Worm (Caenorhabditis elegans): Measurements from ENCODE around the gene Y73B6BL.270.

Y73B6BL.270 gene

DNA sequence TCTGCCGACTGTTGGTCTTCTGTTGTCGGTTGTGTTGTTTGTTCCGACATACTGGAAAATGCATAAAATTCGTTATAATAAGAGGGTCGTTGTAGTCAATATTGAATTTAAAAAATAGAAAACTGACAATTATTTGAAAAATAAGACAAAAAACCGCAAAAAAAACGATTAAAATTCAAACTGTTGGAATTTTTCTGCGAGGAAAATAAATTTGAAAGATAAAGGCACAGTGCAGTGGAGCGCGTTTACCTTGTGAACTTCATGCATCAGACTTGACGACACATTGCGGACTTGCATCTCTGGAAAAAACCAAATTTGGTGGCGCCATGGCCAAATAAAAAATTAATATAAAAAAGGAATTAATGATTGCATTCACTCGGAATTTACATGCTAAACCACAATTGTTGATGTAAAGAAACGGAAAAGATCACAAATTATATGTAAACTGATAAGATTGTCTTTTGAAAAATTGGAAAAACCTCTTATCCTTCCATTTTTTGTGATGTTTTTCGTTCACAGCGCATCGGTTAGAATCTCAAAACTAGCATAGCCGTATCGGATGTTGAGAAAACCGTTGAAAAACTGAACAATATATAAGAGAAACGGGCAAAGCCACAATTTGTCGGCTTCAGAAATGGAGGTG is 11.4 kb downstream of the Y73B6BL.270 start, which contains the start of the genes hrpf-2 and bli-6:
TSS of gene hrpf-2 (minus strand) at position 51 of the 643 bp plus-strand sequence.
TSS of gene bli-6 (plus strand) at position 593 of the 643 bp plus-strand sequence.
- no peak for TF ChIP-seq nhr-12 (tag; optimal IDR thresholded peaks at IDR 0.05)
- no peak for TF ChIP-seq tbx-2 (tag; optimal IDR thresholded peaks at IDR 0.05)
- no peak for TF ChIP-seq skn-1 (tag; optimal IDR thresholded peaks at IDR 0.05)
- TF ChIP-seq mdl-1 (tag; optimal IDR thresholded peaks at IDR 0.05) = no peak
- TF ChIP-seq sea-2 (GFP tag; optimal IDR thresholded peaks at IDR 0.05) = no peak
- no peak for TF ChIP-seq aly-2 (tag; optimal IDR thresholded peaks at IDR 0.05)
- peak; percentile 95 for TF ChIP-seq lin-15B (tag; optimal IDR thresholded peaks at IDR 0.05)
- TF ChIP-seq eor-1 (tag; optimal IDR thresholded peaks at IDR 0.05) = no peak
- TF ChIP-seq nhr-23 (tag; optimal IDR thresholded peaks at IDR 0.05) = peak; percentile 69
- TF ChIP-seq ceh-82 (tag; optimal IDR thresholded peaks at IDR 0.05) = no peak
- no peak for TF ChIP-seq daf-12 (tag; optimal IDR thresholded peaks at IDR 0.05)
- TF ChIP-seq zag-1 (tag; optimal IDR thresholded peaks at IDR 0.05) = no peak
- no peak for TF ChIP-seq fos-1 (tag; optimal IDR thresholded peaks at IDR 0.05)
- TF ChIP-seq nhr-43 (tag; optimal IDR thresholded peaks at IDR 0.05; ENCODE audit: poor library complexity, severe bottlenecking) = peak; percentile 45
- TF ChIP-seq elt-3 (tag; optimal IDR thresholded peaks at IDR 0.05) = no peak
- peak; percentile 79 for TF ChIP-seq snpc-4 (tag; optimal IDR thresholded peaks at IDR 0.05)
- no peak for TF ChIP-seq ztf-11 (tag; optimal IDR thresholded peaks at IDR 0.05)
- TF ChIP-seq nhr-77 (tag; optimal IDR thresholded peaks at IDR 0.05) = no peak
- TF ChIP-seq ceh-28 (tag; optimal IDR thresholded peaks at IDR 0.05) = no peak
- no peak for TF ChIP-seq nhr-28 (tag; optimal IDR thresholded peaks at IDR 0.05)
- no peak for TF ChIP-seq egl-5 (tag; optimal IDR thresholded peaks at IDR 0.05)
- no peak for TF ChIP-seq unc-62 (GFP tag; optimal IDR thresholded peaks at IDR 0.05)
- TF ChIP-seq pqm-1 (tag; optimal IDR thresholded peaks at IDR 0.05) = no peak
- no peak for TF ChIP-seq ama-1 (optimal IDR thresholded peaks at IDR 0.05)
- TF ChIP-seq nfya-1 (tag; optimal IDR thresholded peaks at IDR 0.05; ENCODE audit: insufficient read depth) = peak; percentile 70
- no peak for TF ChIP-seq nhr-11 (tag; optimal IDR thresholded peaks at IDR 0.05)
- peak; percentile 63 for TF ChIP-seq lin-39 (tag; optimal IDR thresholded peaks at IDR 0.05)
- no peak for TF ChIP-seq ceh-16 (tag; optimal IDR thresholded peaks at IDR 0.05)
- no peak for TF ChIP-seq nhr-237 (tag; optimal IDR thresholded peaks at IDR 0.05)
- TF ChIP-seq mml-1 (tag; optimal IDR thresholded peaks at IDR 0.05) = no peak
- TF ChIP-seq R02D3.7 (tag; optimal IDR thresholded peaks at IDR 0.05) = peak; percentile 81
- TF ChIP-seq lsy-12 (tag; optimal IDR thresholded peaks at IDR 0.05) = no peak
- no peak for TF ChIP-seq ZK546.5 (tag; optimal IDR thresholded peaks at IDR 0.05)
- no peak for TF ChIP-seq fkh-2 (tag; optimal IDR thresholded peaks at IDR 0.05)
- no peak for TF ChIP-seq egl-27 (tag; optimal IDR thresholded peaks at IDR 0.05)
- TF ChIP-seq ztf-4 (tag; optimal IDR thresholded peaks at IDR 0.05) = no peak
- peak; percentile 46 for TF ChIP-seq elt-2 (tag; optimal IDR thresholded peaks at IDR 0.05)
- peak; percentile 21 for TF ChIP-seq jun-1 (tag; optimal IDR thresholded peaks at IDR 0.05)
- no peak for TF ChIP-seq unc-39 (tag; optimal IDR thresholded peaks at IDR 0.05)
- TF ChIP-seq pha-4 (tag; optimal IDR thresholded peaks at IDR 0.05) = peak; percentile 89
- TF ChIP-seq nhr-76 (tag; optimal IDR thresholded peaks at IDR 0.05) = no peak
- TF ChIP-seq nhr-67 (tag; optimal IDR thresholded peaks at IDR 0.05) = no peak
- TF ChIP-seq ceh-9 (tag; optimal IDR thresholded peaks at IDR 0.05) = no peak
- TF ChIP-seq elt-1 (tag; optimal IDR thresholded peaks at IDR 0.05) = no peak
- no peak for TF ChIP-seq fkh-10 (GFP tag; optimal IDR thresholded peaks at IDR 0.05)
- TF ChIP-seq nhr-25 (tag; optimal IDR thresholded peaks at IDR 0.05) = peak; percentile 56
- peak; percentile 70 for TF ChIP-seq hmg-11 (tag; optimal IDR thresholded peaks at IDR 0.05)
